Fruit fly (Drosophila melanogaster) whole organism, wandering third instar larva: ENCODE results near the gene CG11997.

ENCODE experiments used
- Abd-B ChIP-seq: fragments of >200 bp; optimal IDR thresholded peaks from 2 replicates; lab custom pipeline; 2017; ENCODE audit warnings: missing biosample characterization, missing genetic modification characterization
- Hr78 ChIP-seq: fragments of >200 bp; optimal IDR thresholded peaks from 2 replicates; lab custom pipeline; 2017; ENCODE audit warnings: missing biosample characterization, missing genetic modification characterization
- N ChIP-seq: fragments of >200 bp; optimal IDR thresholded peaks from 2 replicates; lab custom pipeline; 2018; ENCODE audit warnings: missing biosample characterization, missing external identifiers, missing genetic modification characterization
- br ChIP-seq: fragments of 200-800 bp; sonication (Bioruptor generic); optimal IDR thresholded peaks from 2 replicates; lab custom pipeline; 2016; ENCODE audit warnings: missing biosample characterization, missing genetic modification characterization
- foxo ChIP-seq, 2 experiments: fragments of 200-800 bp; sonication (Bioruptor generic); optimal IDR thresholded peaks; 2 replicates in 1 of 2; 3 replicates in 1 of 2; lab custom pipeline; 2016 to 2017; ENCODE audit warnings: missing biosample characterization in 2 of 2, missing genetic modification characterization in 2 of 2
- pan ChIP-seq: fragments of >200 bp; optimal IDR thresholded peaks from 2 replicates; lab custom pipeline; 2017
- psq ChIP-seq: fragments of 200-800 bp; sonication (Bioruptor generic); optimal IDR thresholded peaks from 3 replicates; lab custom pipeline; 2017; ENCODE audit warnings: missing biosample characterization, mild to moderate bottlenecking, missing genetic modification characterization, moderate library complexity
- usp ChIP-seq: fragments of >200 bp; optimal IDR thresholded peaks from 2 replicates; lab custom pipeline; 2017; ENCODE audit warnings: missing biosample characterization, missing genetic modification characterization

DNA sequence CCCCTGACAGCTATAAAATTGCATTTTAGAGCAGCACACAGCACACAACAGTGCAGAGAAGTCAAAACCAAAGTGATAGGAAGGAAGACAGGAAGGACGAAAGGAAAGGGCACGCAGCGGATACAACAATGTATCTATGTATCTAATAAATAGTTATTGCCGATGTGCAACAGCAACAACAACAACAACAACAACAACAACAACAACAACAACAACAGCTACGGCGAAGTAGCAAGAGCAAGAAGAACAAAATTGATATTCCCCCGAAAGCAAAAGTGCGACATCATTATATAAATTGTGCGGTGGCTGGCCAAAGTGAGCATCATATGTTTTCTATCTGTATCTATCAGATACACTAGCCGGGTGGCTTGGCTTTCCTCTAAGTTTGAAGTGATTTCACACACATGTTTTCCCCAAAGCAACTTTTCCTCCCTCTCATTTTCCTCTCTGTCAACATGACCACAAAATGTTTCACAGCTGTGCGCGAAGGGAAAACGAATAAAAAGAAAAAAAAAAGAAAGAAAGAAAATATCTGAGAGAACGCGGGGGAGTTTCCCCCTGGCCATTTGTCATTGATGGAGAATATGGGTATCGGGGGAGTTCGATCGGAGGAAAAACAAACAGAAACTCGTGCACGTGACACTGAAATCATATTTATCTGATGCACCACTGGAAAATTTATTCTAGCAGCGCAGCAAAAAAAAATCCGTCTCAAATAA lies 33.2 kb upstream of the CG11997 start:
- TF ChIP-seq br (GFP tag; lab: Kevin White, UChicago), result no peak
- TF ChIP-seq usp (GFP tag; lab: Kevin White, UChicago), result no peak
- TF ChIP-seq pan, result no peak
- TF ChIP-seq Hr78 (GFP tag; lab: Kevin White, UChicago), result no peak
- no peak for TF ChIP-seq psq (GFP tag; lab: Kevin White, UChicago)
- no peak for TF ChIP-seq Abd-B (GFP tag; lab: Kevin White, UChicago)
- no peak for TF ChIP-seq foxo (GFP tag; optimal IDR thresholded peaks at IDR 0.05; lab: Kevin White, UChicago)
- TF ChIP-seq N, result no peak
